Fruit fly (Drosophila melanogaster): ENCODE data around the gene Gos28.

The Gos28 gene

dm6 chr3R:18643646-18644045 lies 19.9 kb upstream of the Gos28 start:
- TF ChIP-seq CG10631 (GFP tag; optimal IDR thresholded peaks at IDR 0.05) = no peak
- no peak for TF ChIP-seq fd59A (GFP tag; optimal IDR thresholded peaks at IDR 0.05)
- TF ChIP-seq Hr4 (GFP tag; optimal IDR thresholded peaks at IDR 0.05) = no peak
- TF ChIP-seq Sox14 (GFP tag; optimal IDR thresholded peaks at IDR 0.05) = no peak
- TF ChIP-seq pdm3 (GFP tag; optimal IDR thresholded peaks at IDR 0.05) = no peak
- no peak for TF ChIP-seq CG11902 (GFP tag; optimal IDR thresholded peaks at IDR 0.05)
- TF ChIP-seq CG6276 (GFP tag; optimal IDR thresholded peaks at IDR 0.05) = no peak
- TF ChIP-seq dac (GFP tag; optimal IDR thresholded peaks at IDR 0.05) = no peak
- TF ChIP-seq svp (GFP tag) = no peak
- no peak for TF ChIP-seq Sox15 (GFP tag; optimal IDR thresholded peaks at IDR 0.05)

DNA sequence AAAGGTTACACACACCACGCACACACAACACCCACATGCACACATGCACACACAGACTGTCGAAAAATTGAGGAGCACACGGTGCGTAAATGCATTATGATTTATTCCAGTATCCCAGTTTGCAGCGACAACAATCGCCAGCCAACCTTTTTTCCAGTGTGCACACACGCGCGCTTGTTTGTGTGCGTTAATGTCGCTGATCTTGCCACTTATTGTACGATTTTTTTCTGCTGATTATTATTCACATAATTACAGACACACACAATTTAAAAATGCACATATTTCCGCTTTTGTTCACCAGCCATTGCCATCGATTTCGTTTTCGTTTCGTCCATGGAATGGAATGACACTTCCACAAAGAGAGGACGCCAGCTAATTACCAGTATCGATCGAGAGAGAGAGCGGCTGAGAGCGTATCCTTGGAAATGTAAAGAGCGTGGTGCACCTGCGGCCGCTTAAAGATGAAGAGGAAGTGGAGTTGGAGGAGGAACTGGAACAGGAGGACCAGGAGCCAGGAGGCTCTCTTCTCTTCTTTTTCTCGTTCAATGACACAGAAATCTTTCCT lies 5.1 kb upstream of the Gos28 start:
- TF ChIP-seq fkh (GFP tag; optimal IDR thresholded peaks at IDR 0.05) = no peak
- TF ChIP-seq CG6808 (GFP tag; optimal IDR thresholded peaks at IDR 0.05) = no peak
- TF ChIP-seq dsx (GFP tag; optimal IDR thresholded peaks at IDR 0.05; ENCODE audit: poor library complexity, severe bottlenecking) = no peak
- no peak for TF ChIP-seq Hr39 (GFP tag; optimal IDR thresholded peaks at IDR 0.05)
- no peak for TF ChIP-seq topi (GFP tag; optimal IDR thresholded peaks at IDR 0.05)
- TF ChIP-seq CG3919 (GFP tag; optimal IDR thresholded peaks at IDR 0.05) = no peak
- no peak for TF ChIP-seq CG11762 (GFP tag; optimal IDR thresholded peaks at IDR 0.05; ENCODE audit: insufficient read depth)
- TF ChIP-seq acj6 (GFP tag; optimal IDR thresholded peaks at IDR 0.05) = no peak
- TF ChIP-seq svp (GFP tag) = peak; percentile 79
- TF ChIP-seq esn (GFP tag; optimal IDR thresholded peaks at IDR 0.05) = no peak
- no peak for TF ChIP-seq CG6276 (GFP tag; optimal IDR thresholded peaks at IDR 0.05)
- TF ChIP-seq net (GFP tag; optimal IDR thresholded peaks at IDR 0.05) = no peak
- peak; percentile 66 for TF ChIP-seq Blimp-1 (GFP tag; optimal IDR thresholded peaks at IDR 0.05)
- no peak for TF ChIP-seq fd85E (GFP tag; optimal IDR thresholded peaks at IDR 0.05)
- TF ChIP-seq Lpt (GFP tag; optimal IDR thresholded peaks at IDR 0.05) = no peak
- no peak for TF ChIP-seq CG10669 (GFP tag; optimal IDR thresholded peaks at IDR 0.05)
- no peak for TF ChIP-seq OdsH (GFP tag; optimal IDR thresholded peaks at IDR 0.05)
- TF ChIP-seq CG16779 (tag; optimal IDR thresholded peaks at IDR 0.05) = no peak
- TF ChIP-seq CG10631 (GFP tag; optimal IDR thresholded peaks at IDR 0.05) = no peak
- no peak for TF ChIP-seq pdm3 (GFP tag; optimal IDR thresholded peaks at IDR 0.05)
- TF ChIP-seq vri (GFP tag; optimal IDR thresholded peaks at IDR 0.05) = no peak
- TF ChIP-seq Eip78C (GFP tag) = peak; percentile 51
- peak; percentile 18; the same call in 1 of the 3 replicates for TF ChIP-seq CG6163 (GFP tag; IDR thresholded peaks at IDR 0.05)
- TF ChIP-seq CG8319 (GFP tag; optimal IDR thresholded peaks at IDR 0.05) = no peak
- no peak for TF ChIP-seq Sox102F (GFP tag; optimal IDR thresholded peaks at IDR 0.05)
- TF ChIP-seq CG6854 (GFP tag; optimal IDR thresholded peaks at IDR 0.05) = no peak
- TF ChIP-seq dac (GFP tag; optimal IDR thresholded peaks at IDR 0.05) = no peak
- no peak for TF ChIP-seq CG11294 (GFP tag; IDR thresholded peaks at IDR 0.05)
- no peak for TF ChIP-seq Eip93F (GFP tag; optimal IDR thresholded peaks at IDR 0.05)

DNA sequence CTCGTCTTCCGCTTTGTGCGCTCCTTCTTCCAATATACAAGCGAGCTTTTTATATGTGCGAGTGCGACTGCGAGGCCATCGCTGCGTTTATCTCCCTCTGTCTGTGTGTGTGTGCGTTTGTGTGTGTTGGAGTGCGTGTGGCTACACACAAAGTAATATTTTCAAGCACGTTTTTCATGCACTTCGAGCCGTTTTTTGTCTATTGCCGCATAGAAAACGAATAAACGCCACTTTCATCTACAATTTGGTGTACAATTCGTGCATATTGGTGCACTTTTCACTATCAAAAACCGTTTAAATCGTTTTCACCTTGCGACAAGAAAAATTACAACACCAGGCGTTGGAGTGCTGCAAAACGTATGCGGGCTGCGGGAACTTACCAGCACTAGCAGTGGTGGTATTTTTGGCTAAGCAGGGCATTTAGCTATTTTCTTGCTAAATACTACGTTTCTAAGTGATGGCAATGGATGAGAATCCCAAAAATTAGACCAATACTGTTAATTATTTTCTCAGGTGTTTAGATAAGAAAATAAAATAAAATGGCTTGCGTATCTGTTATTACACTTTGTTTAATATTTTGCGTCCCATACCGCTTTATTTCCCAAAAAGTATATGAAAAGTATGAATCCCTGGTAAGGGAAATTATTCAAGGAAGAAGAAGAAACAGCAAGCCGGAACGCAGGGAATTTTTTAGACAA lies 4.4 kb upstream of the Gos28 start, which contains the start of the genes CG31224 and CstF64:
Gene CG31224 (minus strand): TSS at position 365 of the 698 bp plus-strand sequence.
Gene CstF64 (plus strand): TSS at position 674 of the 698 bp plus-strand sequence.
- TF ChIP-seq CG10669 (GFP tag; optimal IDR thresholded peaks at IDR 0.05) (no peak), topi (GFP tag; optimal IDR thresholded peaks at IDR 0.05) (peak; percentile 83), Smox (GFP tag; optimal IDR thresholded peaks at IDR 0.05) (no peak), vri (GFP tag; optimal IDR thresholded peaks at IDR 0.05) (peak; percentile 89), CG16779 (tag; optimal IDR thresholded peaks at IDR 0.05) (no peak), CG11294 (GFP tag; IDR thresholded peaks at IDR 0.05) (peak; percentile 68; the same call in 1 of the 2 replicates), CG6163 (GFP tag; IDR thresholded peaks at IDR 0.05) (peak; percentile 75), CG31627 (GFP tag; optimal IDR thresholded peaks at IDR 0.05) (peak; percentile 89), dsx (GFP tag; optimal IDR thresholded peaks at IDR 0.05; ENCODE audit: poor library complexity, severe bottlenecking) (peak; percentile 49), dac (GFP tag; optimal IDR thresholded peaks at IDR 0.05) (peak; percentile 45), Hr38 (GFP tag; optimal IDR thresholded peaks at IDR 0.05) (no peak), CG6276 (GFP tag; optimal IDR thresholded peaks at IDR 0.05) (no peak), Met (GFP tag; optimal IDR thresholded peaks at IDR 0.05) (peak; percentile 83), acj6 (GFP tag; optimal IDR thresholded peaks at IDR 0.05) (peak; percentile 80), CG11902 (GFP tag; optimal IDR thresholded peaks at IDR 0.05) (peak; percentile 70), Gug (GFP tag; IDR thresholded peaks at IDR 0.05) (peak; percentile 67), salr (GFP tag; optimal IDR thresholded peaks at IDR 0.05) (peak in 1 of 2 experiments; percentile 44), svp (GFP tag) (peak; percentile 87), fkh (GFP tag; optimal IDR thresholded peaks at IDR 0.05) (no peak), Hr4 (GFP tag; optimal IDR thresholded peaks at IDR 0.05) (peak; percentile 84), Eip78C (GFP tag) (peak; percentile 93), CG15336 (GFP tag; IDR thresholded peaks at IDR 0.05) (peak; percentile 59), Eip93F (GFP tag; optimal IDR thresholded peaks at IDR 0.05) (peak; percentile 5), net (GFP tag; optimal IDR thresholded peaks at IDR 0.05) (peak; percentile 75), esn (GFP tag; optimal IDR thresholded peaks at IDR 0.05) (peak; percentile 86), Sox14 (GFP tag; optimal IDR thresholded peaks at IDR 0.05) (peak; percentile 86), fd59A (GFP tag; optimal IDR thresholded peaks at IDR 0.05) (peak; percentile 54), CG6792 (GFP tag; optimal IDR thresholded peaks at IDR 0.05) (peak; percentile 75), CG8632 (GFP tag; optimal IDR thresholded peaks at IDR 0.05) (peak; percentile 64)

Measured in whole organism, prepupa.